Worm (Caenorhabditis elegans) whole organism, L2 larva: ENCODE measurements around the gene srx-65.

Experiments used
- R02D3.7 ChIP-seq: fragments of 150-350 bp; optimal IDR thresholded peaks from 2 replicates; lab custom pipeline; 2014; ENCODE audit warnings: missing biosample characterization, missing genetic modification characterization
- ama-1 ChIP-seq: fragments of 150-350 bp; optimal IDR thresholded peaks from 2 replicates; lab custom pipeline; 2018; ENCODE audit warnings: inconsistent platforms
- blmp-1 ChIP-seq: sonication (generic microtip); optimal IDR thresholded peaks from 2 replicates; lab custom pipeline; 2017; ENCODE audit warnings: missing genetic modification characterization, mild to moderate bottlenecking, missing compliant biosample characterization, antibody characterized with exemption, moderate library complexity; ENCODE audit not compliant: insufficient read depth
- dmd-4 ChIP-seq: sonication (generic microtip); optimal IDR thresholded peaks from 2 replicates; lab custom pipeline; 2017; ENCODE audit warnings: missing biosample characterization, missing genetic modification characterization
- elt-3 ChIP-seq: sonication (generic microtip); optimal IDR thresholded peaks from 2 replicates; lab custom pipeline; 2017; ENCODE audit warnings: missing biosample characterization, missing genetic modification characterization
- lin-11 ChIP-seq: fragments of 150-350 bp; sonication (generic microtip); optimal IDR thresholded peaks from 2 replicates; lab custom pipeline; 2014; ENCODE audit warnings: missing biosample characterization, missing genetic modification characterization, inconsistent platforms, mixed read lengths
- lin-13 ChIP-seq: fragments of 150-350 bp; optimal IDR thresholded peaks from 2 replicates; lab custom pipeline; 2014; ENCODE audit warnings: missing biosample characterization, missing genetic modification reagents, missing genetic modification characterization
- lin-39 ChIP-seq: fragments of 150-350 bp; optimal IDR thresholded peaks from 2 replicates; lab custom pipeline; 2014; ENCODE audit warnings: missing biosample characterization, missing genetic modification reagents, missing genetic modification characterization
- nhr-11 ChIP-seq: fragments of 150-350 bp; optimal IDR thresholded peaks from 2 replicates; lab custom pipeline; 2014; ENCODE audit warnings: missing biosample characterization, missing genetic modification characterization
- nhr-23 ChIP-seq: fragments of 150-350 bp; optimal IDR thresholded peaks from 2 replicates; lab custom pipeline; 2014; ENCODE audit warnings: missing biosample characterization, missing genetic modification reagents, missing genetic modification characterization
- nhr-237 ChIP-seq: fragments of 150-350 bp; optimal IDR thresholded peaks from 2 replicates; lab custom pipeline; 2014; ENCODE audit warnings: missing biosample characterization, missing genetic modification characterization
- unc-62 ChIP-seq: fragments of 150-350 bp; optimal IDR thresholded peaks from 2 replicates; lab custom pipeline; 2014; ENCODE audit warnings: missing biosample characterization, missing genetic modification reagents, missing genetic modification characterization
- ztf-11 ChIP-seq: sonication (generic microtip); optimal IDR thresholded peaks from 2 replicates; lab custom pipeline; 2017; ENCODE audit warnings: missing biosample characterization, missing genetic modification characterization
- ztf-4 ChIP-seq: fragments of 150-350 bp; optimal IDR thresholded peaks from 2 replicates; lab custom pipeline; 2014; ENCODE audit warnings: missing biosample characterization, missing genetic modification characterization

- TF ChIP-seq nhr-237 (tag; lab: Kevin White, UChicago) (no peak), ztf-11 (tag; lab: Kevin White, UChicago) (no peak), lin-13 (GFP tag; lab: Kevin White, UChicago) (no peak), elt-3 (no peak), unc-62 (GFP tag; lab: Kevin White, UChicago) (no peak), lin-11 (tag; lab: Kevin White, UChicago) (no peak), dmd-4 (tag; lab: Kevin White, UChicago) (no peak), R02D3.7 (tag; lab: Kevin White, UChicago) (no peak), ztf-4 (tag; lab: Kevin White, UChicago) (no peak), ama-1 (lab: Kevin White, UChicago) (no peak), nhr-23 (tag; lab: Kevin White, UChicago) (no peak), blmp-1 (tag; lab: Kevin White, UChicago) (no peak), lin-39 (tag; lab: Kevin White, UChicago) (no peak), nhr-11 (tag; lab: Kevin White, UChicago) (no peak)
Measured at ce11 chrV:3886104-3886503, 35.6 kb upstream of the srx-65 start, which contains the start of gene nhr-124.
